Fruit fly (Drosophila melanogaster) whole organism: ENCODE data around the gene CG14082.

Source experiments
- CG8478 ChIP-seq: fragments of >200 bp; optimal IDR thresholded peaks from 2 replicates; lab custom pipeline; 2018; ENCODE audit warnings: inconsistent platforms
- Dll ChIP-seq: fragments of >200 bp; optimal IDR thresholded peaks from 2 replicates; lab custom pipeline; 2017
- EcR ChIP-seq, 2 experiments: fragments of >200 bp; optimal IDR thresholded peaks; 2 replicates each; lab custom pipeline; 2017; ENCODE audit warnings: missing biosample characterization in 2 of 2, missing genetic modification characterization in 2 of 2, missing genetic modification reagents in 2 of 2
- pan ChIP-seq: fragments of >200 bp; optimal IDR thresholded peaks from 2 replicates; lab custom pipeline; 2017
- psq ChIP-seq: fragments of >200 bp; optimal IDR thresholded peaks from 2 replicates; lab custom pipeline; 2017

DNA sequence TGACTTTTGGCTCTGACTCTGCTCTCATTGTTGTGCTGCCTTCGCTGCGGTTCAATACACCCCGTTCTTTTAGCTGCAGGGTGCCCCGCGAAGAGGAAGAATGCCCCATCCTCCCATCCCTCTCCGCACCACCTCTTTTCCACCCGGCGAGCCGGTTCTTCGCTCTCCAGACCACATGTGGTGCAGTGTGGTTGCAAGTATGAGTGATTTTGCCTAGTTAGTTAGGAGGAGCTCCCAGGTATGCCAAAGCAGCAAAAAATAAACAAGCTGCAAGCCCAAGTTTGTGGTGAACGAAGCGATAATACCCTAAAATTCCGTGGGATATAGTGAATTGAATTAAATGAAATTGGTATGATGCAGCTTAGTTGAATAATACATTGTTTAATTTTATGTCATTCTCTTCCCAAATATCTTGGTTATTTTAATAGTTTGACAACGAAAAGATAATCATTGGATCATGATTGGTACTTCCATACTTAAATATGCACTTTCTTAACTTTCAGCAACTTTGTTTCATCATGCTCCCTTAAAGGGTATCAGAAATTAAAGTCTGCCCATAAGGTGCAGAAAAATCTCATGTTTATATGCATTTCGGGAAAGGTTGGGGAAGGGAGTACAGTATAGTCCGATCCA, 33.5 kb upstream of the CG14082 start:
- TF ChIP-seq psq, result no peak
- no peak for TF ChIP-seq Dll (lab: Kevin White, UChicago)
- TF ChIP-seq CG8478 (lab: Kevin White, UChicago), result no peak
- TF ChIP-seq pan, result peak; percentile 88
- TF ChIP-seq EcR (GFP tag; optimal IDR thresholded peaks at IDR 0.05; lab: Kevin White, UChicago), result peak; percentile 71 to 95
